Worm (Caenorhabditis elegans) whole organism, L4 larva: Measurements from ENCODE around the gene Y6G8.2.

ENCODE experiments used
- D1046.2 ChIP-seq: fragments of 200-800 bp; sonication (Bioruptor generic); IDR thresholded peaks from 2 replicates; pipeline ENCODE4 v1.3.6; 2022; ENCODE audit warnings: missing genetic modification characterization, missing compliant biosample characterization
- F10B5.3 ChIP-seq: sonication (generic microtip); optimal IDR thresholded peaks from 2 replicates; lab custom pipeline; 2016; ENCODE audit warnings: mild to moderate bottlenecking, missing genetic modification characterization, missing compliant biosample characterization
- F26F4.8 ChIP-seq: fragments of 200-800 bp; sonication (Bioruptor generic); conservative IDR thresholded peaks from 2 replicates; pipeline ENCODE4 v1.3.6; 2022; ENCODE audit warnings: missing genetic modification characterization, missing compliant biosample characterization
- F37D6.2 ChIP-seq: sonication (generic microtip); optimal IDR thresholded peaks from 2 replicates; lab custom pipeline; 2016; ENCODE audit warnings: mild to moderate bottlenecking, missing genetic modification characterization, missing compliant biosample characterization
- T20F7.1 ChIP-seq: fragments of 200-800 bp; sonication (Bioruptor generic); optimal IDR thresholded peaks from 2 replicates; lab custom pipeline; 2018; ENCODE audit warnings: mild to moderate bottlenecking, missing genetic modification characterization, missing compliant biosample characterization
- Y105C5A.15 ChIP-seq: fragments of 200-800 bp; sonication (Bioruptor generic); IDR thresholded peaks from 2 replicates; pipeline ENCODE4 v1.3.6; 2022; ENCODE audit warnings: missing genetic modification characterization, missing compliant biosample characterization
- Y5F2A.4 ChIP-seq: fragments of 200-800 bp; sonication (Bioruptor generic); optimal IDR thresholded peaks from 2 replicates; lab custom pipeline; 2018; ENCODE audit warnings: mild to moderate bottlenecking, missing genetic modification characterization, missing compliant biosample characterization
- aha-1 ChIP-seq: fragments of 150-350 bp; peaks from one replicate; lab custom pipeline; 2014; ENCODE audit warnings: missing biosample characterization, missing genetic modification characterization
- aly-2 ChIP-seq: sonication (generic microtip); optimal IDR thresholded peaks from 2 replicates; lab custom pipeline; 2018; ENCODE audit warnings: missing biosample characterization, missing genetic modification characterization
- ama-1 ChIP-seq: fragments of 150-350 bp; optimal IDR thresholded peaks from 2 replicates; lab custom pipeline; 2014; ENCODE audit warnings: inconsistent platforms, mixed read lengths
- ceh-20 ChIP-seq: fragments of 200-800 bp; sonication (Bioruptor generic); IDR thresholded peaks from 2 replicates; pipeline ENCODE4 v1.3.6; 2022; ENCODE audit warnings: missing genetic modification reagents, missing genetic modification characterization, missing compliant biosample characterization
- ceh-82 ChIP-seq: sonication (generic microtip); optimal IDR thresholded peaks from 2 replicates; lab custom pipeline; 2017; ENCODE audit warnings: missing biosample characterization, missing genetic modification characterization
- daf-19 ChIP-seq: fragments of 200-800 bp; sonication (Bioruptor generic); conservative IDR thresholded peaks from 2 replicates; pipeline ENCODE4 v1.3.6; 2022; ENCODE audit warnings: missing genetic modification characterization, missing compliant biosample characterization
- dmd-6 ChIP-seq: fragments of 200-800 bp; sonication (Bioruptor generic); IDR thresholded peaks from 2 replicates; pipeline ENCODE4 v1.3.6; 2022; ENCODE audit warnings: missing genetic modification reagents, missing genetic modification characterization, missing compliant biosample characterization
- dmd-9 ChIP-seq: fragments of 200-800 bp; sonication (Bioruptor generic); IDR thresholded peaks from 2 replicates; pipeline ENCODE4 v1.3.6; 2022; ENCODE audit warnings: missing genetic modification reagents, missing genetic modification characterization, missing compliant biosample characterization
- dve-1 ChIP-seq: sonication (generic microtip); optimal IDR thresholded peaks from 2 replicates; lab custom pipeline; 2017; ENCODE audit warnings: antibody characterized with exemption, mild to moderate bottlenecking, missing genetic modification characterization, missing compliant biosample characterization; ENCODE audit not compliant: insufficient read depth
- fos-1 ChIP-seq: fragments of 150-350 bp; optimal IDR thresholded peaks from 2 replicates; lab custom pipeline; 2014; ENCODE audit warnings: missing biosample characterization, missing genetic modification characterization
- gei-8 ChIP-seq: fragments of 200-800 bp; sonication (Bioruptor generic); optimal IDR thresholded peaks from 2 replicates; lab custom pipeline; 2018; ENCODE audit warnings: mild to moderate bottlenecking, missing genetic modification characterization, missing compliant biosample characterization
- hlh-30 ChIP-seq: sonication (generic microtip); optimal IDR thresholded peaks from 2 replicates; lab custom pipeline; 2017; ENCODE audit warnings: antibody characterized with exemption, mild to moderate bottlenecking, missing genetic modification characterization, missing compliant biosample characterization; ENCODE audit not compliant: insufficient read depth
- hmg-1.1 ChIP-seq: fragments of 200-800 bp; sonication (Bioruptor generic); IDR thresholded peaks from 2 replicates; pipeline ENCODE4 v1.3.6; 2022; ENCODE audit warnings: missing genetic modification reagents, missing genetic modification characterization, missing compliant biosample characterization
- jun-1 ChIP-seq: fragments of 150-350 bp; optimal IDR thresholded peaks from 2 replicates; lab custom pipeline; 2014; ENCODE audit warnings: missing biosample characterization, missing genetic modification reagents, missing genetic modification characterization
- lin-39 ChIP-seq: fragments of 150-350 bp; optimal IDR thresholded peaks from 2 replicates; lab custom pipeline; 2014; ENCODE audit warnings: missing biosample characterization, missing genetic modification reagents, missing genetic modification characterization
- madf-9 ChIP-seq: fragments of 200-800 bp; sonication (Bioruptor generic); conservative IDR thresholded peaks from 2 replicates; pipeline ENCODE4 v1.3.6; 2022; ENCODE audit warnings: missing genetic modification reagents, missing genetic modification characterization, missing compliant biosample characterization
- mdl-1 ChIP-seq, 2 experiments: fragments of 150-350 bp in 1 of 2; sonication (generic microtip) in 1 of 2; optimal IDR thresholded peaks; 2 replicates each; lab custom pipeline; 2014 to 2017; ENCODE audit warnings: missing biosample characterization in 2 of 2, missing genetic modification characterization in 2 of 2
- mdt-29 ChIP-seq: fragments of 200-800 bp; sonication (Bioruptor generic); IDR thresholded peaks from 2 replicates; pipeline ENCODE4 v1.3.6; 2022; ENCODE audit warnings: missing genetic modification reagents, missing genetic modification characterization, missing compliant biosample characterization
- mxl-2 ChIP-seq: fragments of 200-800 bp; sonication (Bioruptor generic); conservative IDR thresholded peaks from 2 replicates; pipeline ENCODE4 v1.3.6; 2022; ENCODE audit warnings: missing genetic modification reagents, missing genetic modification characterization, missing compliant biosample characterization
- mxl-3 ChIP-seq: fragments of 200-800 bp; sonication (Bioruptor generic); optimal IDR thresholded peaks from 2 replicates; lab custom pipeline; 2018; ENCODE audit warnings: mild to moderate bottlenecking, missing genetic modification characterization, missing compliant biosample characterization
- nhr-10 ChIP-seq: fragments of 150-350 bp; optimal IDR thresholded peaks from 2 replicates; lab custom pipeline; 2014; ENCODE audit warnings: missing biosample characterization, missing genetic modification characterization
- nhr-41 ChIP-seq: fragments of 200-800 bp; sonication (Bioruptor generic); IDR thresholded peaks from 2 replicates; pipeline ENCODE4 v1.3.6; 2022; ENCODE audit warnings: missing genetic modification reagents, missing genetic modification characterization, missing compliant biosample characterization
- nhr-42 ChIP-seq: fragments of 200-800 bp; sonication (Bioruptor generic); IDR thresholded peaks from 2 replicates; pipeline ENCODE4 v1.3.6; 2022; ENCODE audit warnings: missing genetic modification characterization, missing compliant biosample characterization
- nhr-6 ChIP-seq: fragments of 150-350 bp; optimal IDR thresholded peaks from 2 replicates; lab custom pipeline; 2014; ENCODE audit warnings: missing biosample characterization, missing genetic modification characterization
- rbr-2 ChIP-seq: sonication (generic microtip); optimal IDR thresholded peaks from 2 replicates; lab custom pipeline; 2016; ENCODE audit warnings: missing genotype, missing genetic modification characterization, missing compliant biosample characterization
- set-16 ChIP-seq: fragments of 200-800 bp; sonication (Bioruptor generic); IDR thresholded peaks from 2 replicates; pipeline ENCODE4 v1.3.6; 2022; ENCODE audit warnings: missing genetic modification reagents, missing genetic modification characterization, missing compliant biosample characterization
- skn-1 ChIP-seq: fragments of 150-350 bp; optimal IDR thresholded peaks from 2 replicates; lab custom pipeline; 2014; ENCODE audit warnings: missing biosample characterization, missing genetic modification characterization
- snpc-1.2 ChIP-seq: fragments of 200-800 bp; sonication (Bioruptor generic); IDR thresholded peaks from 2 replicates; pipeline ENCODE4 v1.3.6; 2022; ENCODE audit warnings: missing genetic modification reagents, missing genetic modification characterization, missing compliant biosample characterization
- unc-62 ChIP-seq, 3 experiments: fragments of 150-350 bp in 1 of 3; sonication (generic microtip); optimal IDR thresholded peaks in 2 of 3; peaks in 1 of 3; 1 replicate in 1 of 3; 2 replicates in 2 of 3; lab custom pipeline; 2014 to 2017; ENCODE audit warnings: missing biosample characterization in 3 of 3, missing genetic modification characterization in 3 of 3, missing genetic modification reagents in 3 of 3, missing genotype in 1 of 3
- zfp-2 ChIP-seq: sonication (generic microtip); optimal IDR thresholded peaks from 2 replicates; lab custom pipeline; 2016; ENCODE audit warnings: mild to moderate bottlenecking, missing genetic modification characterization, missing compliant biosample characterization
- zip-11 ChIP-seq: fragments of 200-800 bp; sonication (Bioruptor generic); IDR thresholded peaks from 2 replicates; pipeline ENCODE4 v1.3.6; 2022; ENCODE audit warnings: missing genetic modification characterization, missing compliant biosample characterization
- zip-2 ChIP-seq: fragments of 150-350 bp; optimal IDR thresholded peaks from 2 replicates; lab custom pipeline; 2014; ENCODE audit warnings: missing biosample characterization, missing genetic modification characterization
- ztf-7 ChIP-seq: fragments of 150-350 bp; optimal IDR thresholded peaks from 2 replicates; lab custom pipeline; 2014; ENCODE audit warnings: missing biosample characterization, missing genetic modification characterization

The Y6G8.2 gene

DNA sequence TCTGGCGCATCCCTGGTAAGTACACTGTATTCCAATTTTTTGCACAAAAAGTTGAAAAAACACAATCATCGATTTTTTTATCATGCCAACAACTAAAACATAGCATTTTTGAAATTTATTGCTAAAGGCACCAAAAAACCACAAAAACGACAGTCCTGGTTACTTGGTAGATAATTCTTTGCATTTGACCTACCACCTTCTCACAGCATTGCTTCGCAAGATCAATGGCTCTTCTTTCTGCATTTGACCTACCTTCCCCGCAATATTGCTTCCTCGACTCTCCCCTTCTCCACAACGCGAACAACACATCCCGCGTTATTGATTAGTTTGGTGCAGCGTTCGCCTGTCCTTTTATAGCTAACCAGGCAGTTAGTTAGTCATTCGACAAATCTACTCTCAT lies 2.8 kb upstream of the Y6G8.2 start, which contains the start of gene ztf-25 (continued):
- no peak for TF ChIP-seq nhr-10 (tag; lab: Kevin White, UChicago)
- no peak for TF ChIP-seq ztf-7 (tag; lab: Kevin White, UChicago)

DNA sequence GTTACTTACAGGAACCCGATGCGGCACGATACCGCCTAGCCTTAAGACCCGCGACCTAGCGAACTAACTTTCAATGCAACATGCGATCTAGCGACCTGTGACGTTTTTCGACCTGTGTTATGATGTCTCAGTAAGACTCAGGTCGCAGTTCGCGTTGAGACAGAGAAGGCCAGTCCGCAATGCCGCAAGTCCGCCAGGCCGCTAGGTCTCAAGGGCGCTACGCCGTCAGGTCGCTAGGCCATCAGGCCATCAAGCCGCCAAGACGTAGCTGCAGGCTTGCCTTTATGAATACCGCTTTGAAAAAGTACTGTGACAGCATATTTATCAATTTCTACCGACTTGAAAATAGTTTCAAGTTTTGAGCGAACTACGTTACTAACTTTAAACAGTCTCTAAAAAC lies 3.1 kb downstream of the Y6G8.2 start:
- TF ChIP-seq T20F7.1 (GFP tag; lab: Kevin White, UChicago) (no peak), nhr-6 (no peak), set-16 (GFP tag; lab: Robert Waterston, UW) (peak; percentile 54; the same call in 1 of the 2 replicates), F26F4.8 (GFP tag; lab: Robert Waterston, UW) (0 out of 2 replicates have a peak, but pooled peaks have one; percentile 17)
- TF ChIP-seq, all 104 proteins: peak for 2

DNA sequence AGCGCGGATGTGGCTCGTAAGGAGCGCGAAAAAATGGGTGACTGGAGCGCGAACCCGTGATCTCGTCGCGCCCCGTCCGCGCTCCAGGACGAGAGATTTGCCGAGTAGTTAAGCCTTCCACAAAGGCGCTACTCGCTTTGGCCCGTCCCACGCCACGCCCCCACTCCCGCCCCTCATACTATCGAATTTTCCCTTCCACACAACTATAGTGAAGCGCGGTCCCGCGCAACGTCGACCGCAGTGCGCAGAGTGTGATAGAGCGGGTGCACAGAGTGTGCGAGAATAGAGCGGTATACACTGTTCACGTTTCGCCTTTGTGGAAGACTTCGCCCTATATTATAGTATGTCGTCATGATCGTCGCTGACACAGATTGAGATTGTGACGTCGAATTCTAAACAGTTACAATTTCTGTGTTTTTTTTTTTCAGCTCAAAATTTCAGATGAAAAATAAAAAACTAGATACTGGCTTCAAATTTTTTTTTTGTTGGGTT lies 14.4 kb downstream of the Y6G8.2 start, which contains the start of gene fbxa-133:
TSS of gene fbxa-133 (plus strand) at position 442 of the 492 bp plus-strand sequence.
- 0 out of 2 replicates have a peak, but pooled peaks have one; percentile 26 for TF ChIP-seq D1046.2
- peak; percentile 65 for TF ChIP-seq set-16 (GFP tag; lab: Robert Waterston, UW)

DNA sequence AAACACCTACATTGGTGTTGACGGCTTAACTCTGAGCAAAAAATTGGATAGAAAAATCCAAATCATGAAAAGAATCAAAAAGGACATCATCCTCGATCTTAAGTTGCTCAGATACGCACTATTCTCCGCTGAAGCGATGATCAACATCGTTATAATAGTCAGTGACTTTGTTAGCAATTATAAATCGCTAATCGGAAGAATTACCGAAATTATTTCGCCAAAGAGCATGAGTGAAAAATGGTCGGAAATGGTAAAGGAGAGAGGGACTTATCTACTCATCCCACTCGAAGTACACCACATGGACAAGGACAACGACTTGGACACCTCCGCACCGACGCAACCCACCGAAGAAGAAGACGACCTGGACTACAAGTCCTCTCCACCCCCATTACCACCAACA lies 18.7 kb downstream of the Y6G8.2 start:
- TF ChIP-seq Y5F2A.4 (GFP tag; lab: Kevin White, UChicago): no peak
- TF ChIP-seq zip-11 (GFP tag; lab: Robert Waterston, UW): no peak
- no peak for TF ChIP-seq ceh-82 (tag; lab: Kevin White, UChicago)
- peak; percentile 28 for TF ChIP-seq aha-1 (tag; lab: Kevin White, UChicago)
- peak in 1 of 2 experiments; percentile 81 for TF ChIP-seq unc-62 (GFP tag; optimal IDR thresholded peaks at IDR 0.05 in 1 of 2; lab: Kevin White, UChicago)
- TF ChIP-seq unc-62 (tag; optimal IDR thresholded peaks at IDR 0.05; lab: Kevin White, UChicago): no peak
- TF ChIP-seq, all 104 proteins: peak for 2

DNA sequence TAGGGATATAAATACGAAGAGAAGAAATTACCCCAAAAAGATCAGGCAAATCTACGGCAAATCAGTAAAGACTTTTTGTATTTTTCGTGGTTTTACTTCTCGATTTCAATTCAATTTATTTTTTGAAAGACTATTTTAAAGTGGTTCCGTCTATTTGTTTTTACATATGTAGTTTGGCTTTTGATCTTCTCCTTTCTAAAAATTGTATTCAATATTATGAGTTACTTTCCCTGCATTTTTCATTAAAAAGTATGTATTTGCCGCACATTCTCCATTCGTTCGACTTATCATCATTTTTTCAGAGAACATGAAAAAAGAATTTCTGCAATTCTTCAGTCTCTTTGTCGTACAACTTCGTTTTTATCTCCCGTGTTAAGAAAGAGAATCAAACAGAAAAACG lies 31.9 kb downstream of the Y6G8.2 start, which contains the start of gene C38D9.2:
TSS of gene C38D9.2 (plus strand) at position 301 of the 400 bp plus-strand sequence.
- TF ChIP-seq gei-8 (no peak), daf-19 (GFP tag; lab: Robert Waterston, UW) (no peak), mxl-2 (GFP tag; lab: Robert Waterston, UW) (no peak), rbr-2 (tag; lab: Kevin White, UChicago) (no peak), hmg-1.1 (GFP tag; lab: Robert Waterston, UW) (no peak), nhr-6 (no peak), F37D6.2 (tag; lab: Kevin White, UChicago) (no peak), nhr-41 (GFP tag; lab: Robert Waterston, UW) (no peak), dmd-6 (GFP tag; lab: Robert Waterston, UW) (no peak), jun-1 (tag; lab: Kevin White, UChicago) (no peak), dve-1 (tag; lab: Kevin White, UChicago) (no peak), zip-2 (tag; lab: Kevin White, UChicago) (no peak), nhr-42 (no peak), snpc-1.2 (GFP tag; lab: Robert Waterston, UW) (no peak), mxl-3 (GFP tag; lab: Kevin White, UChicago) (no peak), fos-1 (tag; lab: Kevin White, UChicago) (no peak), mdl-1 (tag; optimal IDR thresholded peaks at IDR 0.05; lab: Kevin White, UChicago) (no peak), unc-62 (GFP tag; optimal IDR thresholded peaks at IDR 0.05 in 1 of 2; lab: Kevin White, UChicago) (no peak), unc-62 (tag; optimal IDR thresholded peaks at IDR 0.05; lab: Kevin White, UChicago) (no peak), dmd-9 (GFP tag; lab: Robert Waterston, UW) (no peak), ama-1 (lab: Kevin White, UChicago) (no peak)

DNA sequence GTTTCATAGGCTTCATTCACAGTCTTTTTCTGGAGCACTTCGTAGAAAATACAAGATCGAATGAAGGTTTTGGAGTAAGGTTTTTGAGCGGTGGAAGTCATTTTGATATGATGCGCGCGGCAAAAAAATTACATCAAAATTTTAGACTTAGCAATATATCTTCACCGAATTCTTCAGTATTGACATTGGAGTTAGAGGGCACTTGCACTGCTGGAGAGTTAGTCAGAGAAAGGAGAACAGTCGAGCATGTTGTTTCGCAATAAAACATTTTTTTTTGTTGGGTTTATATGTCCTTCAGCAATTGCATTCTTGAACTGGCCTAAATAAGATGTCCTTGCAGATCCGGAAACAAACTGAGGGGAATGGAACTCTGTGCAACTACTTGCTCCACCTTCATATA lies 32.9 kb downstream of the Y6G8.2 start, which contains the start of gene fbxa-171:
TSS of gene fbxa-171 (minus strand) at position 101 of the 400 bp plus-strand sequence.
- TF ChIP-seq mdt-29 (GFP tag; lab: Robert Waterston, UW) (no peak), madf-9 (GFP tag; lab: Robert Waterston, UW) (no peak), zfp-2 (tag; lab: Kevin White, UChicago) (no peak), ceh-20 (GFP tag; lab: Robert Waterston, UW) (no peak), D1046.2 (no peak), aly-2 (tag; lab: Kevin White, UChicago) (no peak), Y105C5A.15 (GFP tag; lab: Robert Waterston, UW) (no peak), snpc-1.2 (GFP tag; lab: Robert Waterston, UW) (no peak), skn-1 (tag; lab: Kevin White, UChicago) (no peak), zip-2 (tag; lab: Kevin White, UChicago) (no peak), hlh-30 (tag; lab: Kevin White, UChicago) (no peak), lin-39 (no peak), F10B5.3 (tag; lab: Kevin White, UChicago) (no peak), jun-1 (tag; lab: Kevin White, UChicago) (no peak)
